Worm (Caenorhabditis elegans) whole organism, early embryonic: Measurements from ENCODE around the gene nol-56.

ENCODE experiments used
- ama-1 ChIP-seq: fragments of 150-350 bp; optimal IDR thresholded peaks from 2 replicates; lab custom pipeline; 2014
- ceh-36 ChIP-seq: sonication (generic microtip); optimal IDR thresholded peaks from 2 replicates; lab custom pipeline; 2016; ENCODE audit warnings: missing genetic modification characterization, inconsistent platforms, missing compliant biosample characterization
- hmbx-1 ChIP-seq: sonication (generic microtip); optimal IDR thresholded peaks from 2 replicates; lab custom pipeline; 2016; ENCODE audit warnings: mild to moderate bottlenecking, missing genetic modification characterization, missing compliant biosample characterization
- hmg-4 ChIP-seq: fragments of 200-800 bp; sonication (Bioruptor generic); optimal IDR thresholded peaks from 2 replicates; lab custom pipeline; 2018; ENCODE audit warnings: mild to moderate bottlenecking, missing genetic modification characterization, missing compliant biosample characterization
- pes-1 ChIP-seq: fragments of 200-800 bp; sonication (Bioruptor generic); IDR thresholded peaks from 2 replicates; pipeline ENCODE4 v1.3.6; 2022; ENCODE audit warnings: missing genetic modification reagents, missing genetic modification characterization, missing compliant biosample characterization

DNA sequence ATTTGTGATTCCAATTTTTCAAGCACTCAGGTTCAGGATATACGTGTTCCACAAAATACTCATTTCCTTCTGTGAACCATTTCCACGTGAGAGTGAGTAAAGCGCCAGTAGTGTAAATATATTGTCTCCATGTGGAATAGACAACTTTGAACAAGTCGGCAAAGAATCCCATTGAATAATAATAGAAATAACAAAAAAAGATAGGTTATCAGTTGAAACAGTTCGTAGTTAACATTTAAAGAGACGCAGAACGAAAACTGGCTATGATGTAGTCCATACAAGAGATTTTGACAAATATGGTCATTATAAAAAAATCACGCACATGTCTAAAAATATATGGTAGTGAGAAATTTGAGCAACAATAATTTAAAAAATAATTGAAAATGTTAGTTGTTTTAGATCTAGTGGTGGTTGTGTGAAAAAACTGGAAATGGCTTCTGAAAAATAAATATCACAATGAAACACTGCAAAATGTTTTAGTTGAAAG is 4.7 kb upstream of the nol-56 start, which contains the start of gene ceeh-2:
- no peak for TF ChIP-seq ama-1 (lab: Kevin White, UChicago)
- TF ChIP-seq hmbx-1 (tag; lab: Kevin White, UChicago) = no peak
- no peak for TF ChIP-seq hmg-4
- no peak for TF ChIP-seq ceh-36
- no peak for TF ChIP-seq pes-1 (GFP tag; lab: Robert Waterston, UW)
